Fruit fly (Drosophila melanogaster) S2 (cell line): ENCODE results near the gene CG8675.

Experiments
- CG8478 ChIP-seq: fragments of >200 bp; optimal IDR thresholded peaks from 2 replicates; lab custom pipeline; 2018
- CTCF ChIP-seq, 2 experiments: fragments of >200 bp; optimal IDR thresholded peaks; 2 replicates each; lab custom pipeline; 2018

The CG8675 gene

dm6 chrX:17282626-17283025 lies 33.3 kb upstream of the CG8675 start, which contains the start of gene CG8664:
Gene CG8664, minus strand, starts transcription at chrX:17282726.
- TF ChIP-seq CG8478 (lab: Kevin White, UChicago) (no peak), CTCF (optimal IDR thresholded peaks at IDR 0.05; lab: Kevin White, UChicago) (no peak)

- TF ChIP-seq CTCF (optimal IDR thresholded peaks at IDR 0.05; lab: Kevin White, UChicago) = no peak
- no peak for TF ChIP-seq CG8478 (lab: Kevin White, UChicago)
These were observed 32.9 kb upstream of the CG8675 start, which contains the start of gene CG5445 for dm6 chrX:17282196-17282595. Gene CG5445, plus strand, starts transcription at chrX:17282496.

dm6 chrX:17274798-17275197 lies 25.5 kb upstream of the CG8675 start:
- TF ChIP-seq CG8478 (lab: Kevin White, UChicago) (no peak), CTCF (optimal IDR thresholded peaks at IDR 0.05; lab: Kevin White, UChicago) (no peak)

- no peak for TF ChIP-seq CTCF (optimal IDR thresholded peaks at IDR 0.05; lab: Kevin White, UChicago)
- no peak for TF ChIP-seq CG8478 (lab: Kevin White, UChicago)
These were observed 16.2 kb upstream of the CG8675 start for dm6 chrX:17265402-17266028.

dm6 chrX:17262049-17262448 lies 12.7 kb upstream of the CG8675 start:
- TF ChIP-seq CG8478 (lab: Kevin White, UChicago) = no peak
- TF ChIP-seq CTCF (optimal IDR thresholded peaks at IDR 0.05; lab: Kevin White, UChicago) = no peak

- TF ChIP-seq CTCF (optimal IDR thresholded peaks at IDR 0.05; lab: Kevin White, UChicago) = no peak
- TF ChIP-seq CG8478 (lab: Kevin White, UChicago) = no peak
These were observed 6.4 kb upstream of the CG8675 start for dm6 chrX:17255677-17256076.

- TF ChIP-seq CTCF (optimal IDR thresholded peaks at IDR 0.05; lab: Kevin White, UChicago) (no peak), CG8478 (lab: Kevin White, UChicago) (no peak)
These were observed 4.8 kb upstream of the CG8675 start for dm6 chrX:17254094-17254493.

dm6 chrX:17246916-17247315 lies 2.4 kb downstream of the CG8675 start, which contains the start of gene CG42854:
Gene CG42854, minus strand, starts transcription at chrX:17247016.
- TF ChIP-seq CG8478 (lab: Kevin White, UChicago) = no peak
- TF ChIP-seq CTCF (optimal IDR thresholded peaks at IDR 0.05; lab: Kevin White, UChicago) = no peak

dm6 chrX:17244854-17245253 lies 4.4 kb downstream of the CG8675 start, which contains the start of gene CG8915:
Gene CG8915, minus strand, starts transcription at chrX:17245001.
- TF ChIP-seq CTCF (optimal IDR thresholded peaks at IDR 0.05; lab: Kevin White, UChicago) (no peak), CG8478 (lab: Kevin White, UChicago) (no peak)

dm6 chrX:17237421-17237820 lies 11.9 kb downstream of the CG8675 start:
- TF ChIP-seq CTCF (optimal IDR thresholded peaks at IDR 0.05; lab: Kevin White, UChicago) (no peak), CG8478 (lab: Kevin White, UChicago) (no peak)

dm6 chrX:17236468-17236867 lies 12.8 kb downstream of the CG8675 start:
- TF ChIP-seq CG8478 (lab: Kevin White, UChicago) (no peak), CTCF (optimal IDR thresholded peaks at IDR 0.05; lab: Kevin White, UChicago) (no peak)

dm6 chrX:17232642-17233041 lies 16.7 kb downstream of the CG8675 start, which contains the start of gene f:
Gene f, plus strand, starts transcription at chrX:17232942.
- no peak for TF ChIP-seq CG8478 (lab: Kevin White, UChicago)
- TF ChIP-seq CTCF (optimal IDR thresholded peaks at IDR 0.05; lab: Kevin White, UChicago) = no peak

dm6 chrX:17230944-17231343 lies 18.4 kb downstream of the CG8675 start, which contains the start of gene CG10597:
Gene CG10597, minus strand, starts transcription at chrX:17231044.
- TF ChIP-seq CG8478 (lab: Kevin White, UChicago) (no peak), CTCF (optimal IDR thresholded peaks at IDR 0.05; lab: Kevin White, UChicago) (no peak)

dm6 chrX:17229475-17230169 lies 19.7 kb downstream of the CG8675 start:
- TF ChIP-seq CG8478 (lab: Kevin White, UChicago) = no peak
- TF ChIP-seq CTCF (optimal IDR thresholded peaks at IDR 0.05; lab: Kevin White, UChicago) = peak; percentile 51 to 62

- TF ChIP-seq CG8478 (lab: Kevin White, UChicago) (no peak), CTCF (optimal IDR thresholded peaks at IDR 0.05; lab: Kevin White, UChicago) (no peak)
These were observed 21.8 kb downstream of the CG8675 start for dm6 chrX:17227462-17227861.
